Fruit fly (Drosophila melanogaster) whole organism, embryonic: Measurements from ENCODE around the gene AANATL3.

Source experiments
- ATbp ChIP-seq: fragments of 200-800 bp; sonication (Bioruptor generic); optimal IDR thresholded peaks from 2 replicates; lab custom pipeline; 2017; ENCODE audit warnings: missing biosample characterization, mild to moderate bottlenecking, missing genetic modification characterization, missing genetic modification reagents
- Asciz ChIP-seq: fragments of 200-800 bp; sonication (Bioruptor generic); optimal IDR thresholded peaks from 2 replicates; lab custom pipeline; 2017; ENCODE audit warnings: missing biosample characterization, mild to moderate bottlenecking, missing genetic modification characterization, missing genetic modification reagents
- Atf3 ChIP-seq: fragments of 200-800 bp; sonication (Bioruptor generic); optimal IDR thresholded peaks from 3 replicates; lab custom pipeline; 2016; ENCODE audit warnings: missing biosample characterization, missing genetic modification characterization
- CG10209 ChIP-seq: fragments of 200-800 bp; sonication (Bioruptor generic); optimal IDR thresholded peaks from 3 replicates; lab custom pipeline; 2017; ENCODE audit warnings: missing biosample characterization, mild to moderate bottlenecking, missing genetic modification characterization, missing genetic modification reagents
- CG10462 ChIP-seq: fragments of 200-800 bp; sonication (Bioruptor generic); optimal IDR thresholded peaks from 2 replicates; lab custom pipeline; 2016; ENCODE audit warnings: missing biosample characterization, missing genetic modification characterization
- CG1233 ChIP-seq: fragments of 200-800 bp; sonication (Bioruptor generic); optimal IDR thresholded peaks from 4 replicates; lab custom pipeline; 2018; ENCODE audit warnings: missing biosample characterization, mild to moderate bottlenecking, missing genetic modification characterization
- CG14710 ChIP-seq: fragments of 200-800 bp; sonication (Bioruptor generic); optimal IDR thresholded peaks from 3 replicates; lab custom pipeline; 2019; ENCODE audit warnings: missing biosample characterization, mild to moderate bottlenecking, missing genetic modification characterization, moderate library complexity
- CG15073 ChIP-seq: fragments of 200-800 bp; sonication (Bioruptor generic); optimal IDR thresholded peaks from 2 replicates; lab custom pipeline; 2016; ENCODE audit warnings: missing biosample characterization, missing genetic modification characterization
- CG17186 ChIP-seq: fragments of 200-800 bp; sonication (Bioruptor generic); optimal IDR thresholded peaks from 3 replicates; lab custom pipeline; 2017; ENCODE audit warnings: missing biosample characterization, missing genetic modification reagents, missing genetic modification characterization
- CG17359 ChIP-seq: fragments of 200-800 bp; sonication (Bioruptor generic); optimal IDR thresholded peaks from 3 replicates; lab custom pipeline; 2018; ENCODE audit warnings: missing biosample characterization, mild to moderate bottlenecking, missing genetic modification characterization, moderate library complexity
- CG17361 ChIP-seq: fragments of 200-800 bp; sonication (Bioruptor generic); IDR thresholded peaks from 3 replicates; pipeline ENCODE4 v1.3.6; 2022; ENCODE audit warnings: missing biosample characterization, missing genetic modification characterization
- CG17568 ChIP-seq: fragments of 200-800 bp; sonication (Bioruptor generic); optimal IDR thresholded peaks from 2 replicates; lab custom pipeline; 2018; ENCODE audit warnings: missing biosample characterization, mild to moderate bottlenecking, missing genetic modification characterization, moderate library complexity
- CG18764 ChIP-seq: fragments of 200-800 bp; sonication (Bioruptor generic); optimal IDR thresholded peaks from 3 replicates; lab custom pipeline; 2016; ENCODE audit warnings: missing biosample characterization, missing genetic modification characterization
- CG31441 ChIP-seq: fragments of 200-800 bp; sonication (Bioruptor generic); IDR thresholded peaks from 2 replicates; pipeline ENCODE4 v1.3.6; 2022; ENCODE audit warnings: missing biosample characterization, missing genetic modification characterization
- CG33213 ChIP-seq: fragments of 200-800 bp; sonication (Bioruptor generic); optimal IDR thresholded peaks from 3 replicates; lab custom pipeline; 2016; ENCODE audit warnings: missing biosample characterization, missing genetic modification characterization
- CG4707 ChIP-seq: fragments of 200-800 bp; sonication (Bioruptor generic); optimal IDR thresholded peaks from 2 replicates; lab custom pipeline; 2018; ENCODE audit warnings: missing biosample characterization, mild to moderate bottlenecking, missing genetic modification characterization, moderate library complexity
- CG4730 ChIP-seq: fragments of 200-800 bp; sonication (Bioruptor generic); IDR thresholded peaks from 2 replicates; pipeline ENCODE4 v1.3.6; 2022; ENCODE audit warnings: missing biosample characterization, missing genetic modification characterization
- CG4854 ChIP-seq: fragments of 200-800 bp; sonication (Bioruptor generic); optimal IDR thresholded peaks from 2 replicates; lab custom pipeline; 2016; ENCODE audit warnings: missing biosample characterization, missing genetic modification characterization, inconsistent platforms
- CG6254 ChIP-seq: fragments of 200-800 bp; sonication (Bioruptor generic); optimal IDR thresholded peaks from 3 replicates; lab custom pipeline; 2017; ENCODE audit warnings: mild to moderate bottlenecking, missing biosample characterization, missing genetic modification reagents, missing genetic modification characterization
- CG7372 ChIP-seq: fragments of 200-800 bp; sonication (Bioruptor generic); IDR thresholded peaks from 2 replicates; pipeline ENCODE4 v1.3.6; 2022; ENCODE audit warnings: missing biosample characterization, missing genetic modification characterization
- CG7786 ChIP-seq: fragments of 200-800 bp; sonication (Bioruptor generic); optimal IDR thresholded peaks from 2 replicates; lab custom pipeline; 2016; ENCODE audit warnings: missing biosample characterization, missing genetic modification characterization
- CG8290 ChIP-seq, 3 experiments: fragments of 200-800 bp; sonication (Bioruptor generic); optimal IDR thresholded peaks; 2 replicates each; lab custom pipeline; 2016 to 2019; ENCODE audit warnings: missing biosample characterization in 3 of 3, missing genetic modification characterization in 3 of 3, mild to moderate bottlenecking in 2 of 3, moderate library complexity in 1 of 3
- CG8359 ChIP-seq: fragments of 200-800 bp; sonication (Bioruptor generic); optimal IDR thresholded peaks from 2 replicates; lab custom pipeline; 2017; ENCODE audit warnings: missing biosample characterization, mild to moderate bottlenecking, missing genetic modification characterization, borderline replicate concordance
- CG8944 ChIP-seq: fragments of 200-800 bp; sonication (Bioruptor generic); optimal IDR thresholded peaks from 3 replicates; lab custom pipeline; 2016; ENCODE audit warnings: missing biosample characterization, missing genetic modification characterization
- CTCF ChIP-seq: fragments of 200-800 bp; sonication (Bioruptor generic); optimal IDR thresholded peaks from 2 replicates; lab custom pipeline; 2017; ENCODE audit warnings: missing biosample characterization, mild to moderate bottlenecking, missing genetic modification characterization, moderate library complexity
- D19B ChIP-seq: fragments of 200-800 bp; sonication (Bioruptor generic); optimal IDR thresholded peaks from 2 replicates; lab custom pipeline; 2017; ENCODE audit warnings: missing biosample characterization, mild to moderate bottlenecking, missing genetic modification characterization
- Eip74EF ChIP-seq, 2 experiments: fragments of 200-800 bp in 1 of 2; fragments of >200 bp in 1 of 2; sonication (Bioruptor generic) in 1 of 2; optimal IDR thresholded peaks; 2 replicates each; lab custom pipeline; 2017 to 2019; ENCODE audit warnings: missing biosample characterization in 2 of 2, missing genetic modification characterization in 2 of 2, mild to moderate bottlenecking in 1 of 2, moderate library complexity in 1 of 2
- HHEX ChIP-seq: fragments of 200-800 bp; sonication (Bioruptor generic); optimal IDR thresholded peaks from 3 replicates; lab custom pipeline; 2017; ENCODE audit warnings: missing biosample characterization, mild to moderate bottlenecking, missing genetic modification characterization, missing genetic modification reagents
- HmgZ ChIP-seq: fragments of 200-800 bp; sonication (Bioruptor generic); optimal IDR thresholded peaks from 2 replicates; lab custom pipeline; 2018; ENCODE audit warnings: missing biosample characterization, mild to moderate bottlenecking, missing genetic modification characterization
- MTF-1 ChIP-seq: fragments of 200-800 bp; sonication (Bioruptor generic); optimal IDR thresholded peaks from 2 replicates; lab custom pipeline; 2018; ENCODE audit warnings: missing biosample characterization, mild to moderate bottlenecking, missing genetic modification characterization, borderline replicate concordance
- PHDP ChIP-seq: fragments of 200-800 bp; sonication (Bioruptor generic); optimal IDR thresholded peaks from 3 replicates; lab custom pipeline; 2018; ENCODE audit warnings: missing biosample characterization, mild to moderate bottlenecking, missing genetic modification characterization, moderate library complexity
- Sox100B ChIP-seq: fragments of 200-800 bp; sonication (Bioruptor generic); optimal IDR thresholded peaks from 3 replicates; lab custom pipeline; 2018; ENCODE audit warnings: missing biosample characterization, mild to moderate bottlenecking, missing genetic modification characterization
- Spps ChIP-seq: fragments of 200-800 bp; sonication (Bioruptor generic); optimal IDR thresholded peaks from 2 replicates; lab custom pipeline; 2018; ENCODE audit warnings: missing biosample characterization, mild to moderate bottlenecking, missing genetic modification characterization
- ase ChIP-seq: fragments of 200-800 bp; sonication (Bioruptor generic); IDR thresholded peaks from 3 replicates; pipeline ENCODE4 v1.3.6; 2022; ENCODE audit warnings: missing biosample characterization, missing genetic modification characterization
- cwo ChIP-seq: fragments of 200-800 bp; sonication (Bioruptor generic); optimal IDR thresholded peaks from 3 replicates; lab custom pipeline; 2017; ENCODE audit warnings: missing biosample characterization, missing genetic modification characterization, mild to moderate bottlenecking, moderate library complexity, missing genetic modification reagents
- dan ChIP-seq: fragments of 200-800 bp; sonication (Bioruptor generic); IDR thresholded peaks from 2 replicates; pipeline ENCODE4 v1.3.6; 2022; ENCODE audit warnings: missing biosample characterization, missing genetic modification characterization
- dmrt99B ChIP-seq: fragments of 200-800 bp; sonication (Bioruptor generic); optimal IDR thresholded peaks from 2 replicates; lab custom pipeline; 2018; ENCODE audit warnings: missing biosample characterization, mild to moderate bottlenecking, missing genetic modification characterization, moderate library complexity
- dysf ChIP-seq: fragments of 200-800 bp; sonication (Bioruptor generic); IDR thresholded peaks from 3 replicates; pipeline ENCODE4 v1.3.6; 2022; ENCODE audit warnings: missing biosample characterization, missing genetic modification characterization
- fru ChIP-seq: fragments of >200 bp; optimal IDR thresholded peaks from 2 replicates; lab custom pipeline; 2017
- gem ChIP-seq: fragments of 200-800 bp; sonication (Bioruptor generic); optimal IDR thresholded peaks from 2 replicates; lab custom pipeline; 2019; ENCODE audit warnings: missing biosample characterization, mild to moderate bottlenecking, missing genetic modification characterization, moderate library complexity
- gt ChIP-seq: fragments of 200-800 bp; sonication (Bioruptor generic); IDR thresholded peaks from 2 replicates; pipeline ENCODE4 v1.3.6; 2022; ENCODE audit warnings: missing biosample characterization, missing genetic modification characterization
- ken ChIP-seq: fragments of 200-800 bp; sonication (Bioruptor generic); IDR thresholded peaks from 3 replicates; pipeline ENCODE4 v1.3.6; 2022; ENCODE audit warnings: missing biosample characterization, missing genetic modification characterization
- lab ChIP-seq: fragments of 200-800 bp; sonication (Bioruptor generic); optimal IDR thresholded peaks from 3 replicates; lab custom pipeline; 2017; ENCODE audit warnings: missing biosample characterization, missing genetic modification characterization, mild to moderate bottlenecking, moderate library complexity, missing genetic modification reagents
- nau ChIP-seq: fragments of 200-800 bp; sonication (Bioruptor generic); optimal IDR thresholded peaks from 3 replicates; lab custom pipeline; 2017; ENCODE audit warnings: missing biosample characterization, mild to moderate bottlenecking, missing genetic modification characterization, missing genetic modification reagents
- nerfin-1 ChIP-seq: fragments of 200-800 bp; sonication (Bioruptor generic); optimal IDR thresholded peaks from 3 replicates; lab custom pipeline; 2019; ENCODE audit warnings: missing biosample characterization, mild to moderate bottlenecking, missing genetic modification characterization, moderate library complexity
- p53 ChIP-seq: fragments of 200-800 bp; sonication (Bioruptor generic); optimal IDR thresholded peaks from 2 replicates; lab custom pipeline; 2016; ENCODE audit warnings: missing biosample characterization, missing genetic modification characterization
- row ChIP-seq: fragments of 200-800 bp; sonication (Bioruptor generic); IDR thresholded peaks from 3 replicates; pipeline ENCODE4 v1.3.6; 2022; ENCODE audit warnings: missing biosample characterization, missing genetic modification characterization
- sqz ChIP-seq: fragments of 200-800 bp; sonication (Bioruptor generic); optimal IDR thresholded peaks from 3 replicates; lab custom pipeline; 2018; ENCODE audit warnings: missing biosample characterization, mild to moderate bottlenecking, missing genetic modification characterization
- ssp ChIP-seq: fragments of 200-800 bp; sonication (Bioruptor generic); IDR thresholded peaks from 2 replicates; pipeline ENCODE4 v1.3.6; 2022; ENCODE audit warnings: missing biosample characterization, missing genetic modification characterization
- tap ChIP-seq: fragments of 200-800 bp; optimal IDR thresholded peaks from 3 replicates; lab custom pipeline; 2019; ENCODE audit warnings: missing biosample characterization, mild to moderate bottlenecking, missing genetic modification characterization, moderate library complexity
- zfh1 ChIP-seq: fragments of 200-800 bp; sonication (Bioruptor generic); IDR thresholded peaks from 3 replicates; pipeline ENCODE4 v1.3.6; 2022; ENCODE audit warnings: missing biosample characterization, missing genetic modification characterization

AANATL3 gene

DNA sequence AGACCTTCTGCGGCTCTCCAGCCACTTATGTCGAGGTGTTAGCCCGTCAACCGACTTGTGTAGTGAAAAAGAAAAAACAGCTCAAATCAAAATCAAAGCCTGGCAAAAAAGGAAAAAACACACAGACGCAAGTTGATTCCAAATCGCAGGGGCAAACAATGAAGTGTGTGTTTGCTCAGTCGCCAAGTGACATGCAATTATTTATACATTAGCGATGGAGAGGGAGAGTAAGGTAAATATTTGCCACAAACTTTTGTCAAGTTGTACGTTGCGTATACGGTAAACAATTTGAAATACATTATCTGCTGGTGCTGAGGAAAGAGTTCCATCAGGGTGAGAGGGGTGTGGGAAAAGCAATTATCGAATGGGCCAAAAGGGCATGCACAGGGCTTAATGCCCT, 27.5 kb downstream of the AANATL3 start (continued):
- no peak for TF ChIP-seq CG18764 (GFP tag; lab: Kevin White, UChicago)
- TF ChIP-seq CG17359 (tag; lab: Kevin White, UChicago) = peak; percentile 50
- peak; percentile 15 for TF ChIP-seq CG17568
- peak; percentile 30 for TF ChIP-seq MTF-1
- peak; percentile 31 for TF ChIP-seq nerfin-1 (tag; lab: Kevin White, UChicago)
- no peak for TF ChIP-seq CG7786 (GFP tag; lab: Kevin White, UChicago)
- no peak for TF ChIP-seq CG7372 (GFP tag; lab: Robert Waterston, UW)
- peak; percentile 1 for TF ChIP-seq CG1233
- no peak for TF ChIP-seq Spps (tag; lab: Kevin White, UChicago)
- peak; percentile 32 for TF ChIP-seq CG4707 (GFP tag; lab: Kevin White, UChicago)
- TF ChIP-seq tap (tag; lab: Kevin White, UChicago) = no peak
- peak in 1 of 2 experiments; percentile 41 for TF ChIP-seq Eip74EF (GFP tag; optimal IDR thresholded peaks at IDR 0.05; lab: Kevin White, UChicago)
- peak; percentile 61 for TF ChIP-seq ATbp (GFP tag; lab: Kevin White, UChicago)
- no peak for TF ChIP-seq Atf3
- no peak for TF ChIP-seq p53 (GFP tag; lab: Kevin White, UChicago)
- peak; percentile 72 for TF ChIP-seq Asciz (GFP tag; lab: Kevin White, UChicago)
- 0 out of 3 replicates have a peak, but pooled peaks have one; percentile 22 for TF ChIP-seq ken
- no peak for TF ChIP-seq CG8944 (GFP tag; lab: Kevin White, UChicago)
- no peak for TF ChIP-seq CG33213 (GFP tag; lab: Kevin White, UChicago)
- TF ChIP-seq CG6254 = no peak
- no peak for TF ChIP-seq CG4854 (GFP tag; lab: Kevin White, UChicago)
- peak; percentile 40 for TF ChIP-seq PHDP (tag; lab: Kevin White, UChicago)
- TF ChIP-seq gem (tag; lab: Kevin White, UChicago) = peak; percentile 14
- TF ChIP-seq dan (GFP tag; lab: Robert Waterston, UW) = no peak
- TF ChIP-seq CG31441 (GFP tag; lab: Robert Waterston, UW) = peak; percentile 37; the same call in 1 of the 2 replicates
- TF ChIP-seq CG10209 (GFP tag; lab: Kevin White, UChicago) = no peak
- peak; percentile 26 for TF ChIP-seq nau (GFP tag; lab: Kevin White, UChicago)
- TF ChIP-seq sqz = no peak
- TF ChIP-seq HmgZ (tag; lab: Kevin White, UChicago) = no peak
- peak; percentile 17 for TF ChIP-seq CG14710 (tag; lab: Kevin White, UChicago)
- peak; percentile 7 for TF ChIP-seq CG17186 (GFP tag; lab: Kevin White, UChicago)
- TF ChIP-seq ssp (GFP tag; lab: Robert Waterston, UW) = no peak
- peak; percentile 16 for TF ChIP-seq dmrt99B (tag; lab: Kevin White, UChicago)
- TF ChIP-seq dysf (GFP tag; lab: Robert Waterston, UW) = no peak
- TF ChIP-seq cwo (GFP tag; lab: Kevin White, UChicago) = no peak
- peak; percentile 12 for TF ChIP-seq Sox100B (GFP tag; lab: Kevin White, UChicago)
- TF ChIP-seq ase (GFP tag; lab: Robert Waterston, UW) = no peak
- peak; percentile 48 for TF ChIP-seq lab (GFP tag; lab: Kevin White, UChicago)
- no peak for TF ChIP-seq CTCF (GFP tag; lab: Kevin White, UChicago)
- TF ChIP-seq gt = no peak
- no peak for TF ChIP-seq D19B (GFP tag; lab: Kevin White, UChicago)
- no peak for TF ChIP-seq fru (lab: Kevin White, UChicago)
- no peak for TF ChIP-seq CG15073 (GFP tag; lab: Kevin White, UChicago)
- no peak for TF ChIP-seq HHEX (GFP tag; lab: Kevin White, UChicago)
- TF ChIP-seq CG8359 (GFP tag; lab: Kevin White, UChicago) = peak; percentile 38
- no peak for TF ChIP-seq CG10462
- TF ChIP-seq CG17361 = 0 out of 3 replicates have a peak, but pooled peaks have one; percentile 18
- TF ChIP-seq CG4730 = no peak
- TF ChIP-seq row (GFP tag; lab: Robert Waterston, UW) = no peak
- no peak for TF ChIP-seq zfh1
- TF ChIP-seq CG8290 (GFP tag; optimal IDR thresholded peaks at IDR 0.05; lab: Kevin White, UChicago) = no peak
- peak in 1 of 2 experiments; percentile 7 for TF ChIP-seq CG8290 (tag; optimal IDR thresholded peaks at IDR 0.05; lab: Kevin White, UChicago)
